Fruit fly (Drosophila melanogaster) ovary, adult (tissue): Measurements from ENCODE around the gene Gk2.

Experiments used
- CG17801 ChIP-seq: fragments of 200-800 bp; optimal IDR thresholded peaks from 2 replicates; lab custom pipeline; 2019; ENCODE audit warnings: missing biosample characterization, mild to moderate bottlenecking, missing genetic modification characterization, moderate library complexity; ENCODE audit not compliant: partially characterized antibody

The Gk2 gene

DNA sequence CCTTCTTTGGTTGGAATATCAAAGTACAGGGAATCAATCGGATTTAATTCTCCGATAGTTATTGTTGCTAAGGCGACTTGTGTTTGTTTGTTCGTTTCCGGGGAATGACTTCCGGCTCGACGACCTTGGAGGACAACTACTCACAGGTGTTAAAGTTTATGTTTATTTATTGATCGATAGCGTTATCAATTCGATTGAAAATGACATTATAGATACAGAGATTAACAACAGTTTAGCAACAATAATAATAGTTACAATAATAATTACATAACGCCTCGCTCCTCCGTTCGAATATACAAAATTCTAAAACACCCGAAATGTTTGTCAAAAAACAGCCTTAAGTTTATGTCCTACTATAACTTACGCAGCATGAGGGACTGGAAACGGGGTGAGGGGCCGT lies 33.5 kb downstream of the Gk2 start, which contains the start of gene Dhc62B:
Gene Dhc62B (minus strand): TSS at position 101 of the 400 bp plus-strand sequence.
- no peak for TF ChIP-seq CG17801 (GFP tag; lab: Kevin White, UChicago)

DNA sequence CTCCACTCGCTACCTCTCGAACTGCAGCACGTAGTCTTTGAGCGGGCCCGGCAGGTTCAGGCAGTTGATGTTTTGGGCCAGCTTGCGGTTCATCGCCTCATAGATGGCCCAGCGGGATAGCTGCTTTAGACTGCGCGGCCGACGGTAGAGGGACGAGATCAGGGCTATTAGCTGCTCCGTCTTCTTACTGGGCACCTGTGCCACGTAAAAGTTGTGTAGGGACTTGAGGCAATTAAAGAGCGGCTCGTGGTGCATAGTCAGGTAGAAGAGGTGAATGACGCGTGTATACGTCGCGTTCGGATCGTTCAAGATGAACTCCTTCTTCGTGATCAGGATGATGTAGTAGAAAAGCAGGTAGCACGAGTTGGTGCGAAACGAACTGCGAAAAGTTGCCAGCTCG lies 34.4 kb downstream of the Gk2 start:
- no peak for TF ChIP-seq CG17801 (GFP tag; lab: Kevin White, UChicago)

DNA sequence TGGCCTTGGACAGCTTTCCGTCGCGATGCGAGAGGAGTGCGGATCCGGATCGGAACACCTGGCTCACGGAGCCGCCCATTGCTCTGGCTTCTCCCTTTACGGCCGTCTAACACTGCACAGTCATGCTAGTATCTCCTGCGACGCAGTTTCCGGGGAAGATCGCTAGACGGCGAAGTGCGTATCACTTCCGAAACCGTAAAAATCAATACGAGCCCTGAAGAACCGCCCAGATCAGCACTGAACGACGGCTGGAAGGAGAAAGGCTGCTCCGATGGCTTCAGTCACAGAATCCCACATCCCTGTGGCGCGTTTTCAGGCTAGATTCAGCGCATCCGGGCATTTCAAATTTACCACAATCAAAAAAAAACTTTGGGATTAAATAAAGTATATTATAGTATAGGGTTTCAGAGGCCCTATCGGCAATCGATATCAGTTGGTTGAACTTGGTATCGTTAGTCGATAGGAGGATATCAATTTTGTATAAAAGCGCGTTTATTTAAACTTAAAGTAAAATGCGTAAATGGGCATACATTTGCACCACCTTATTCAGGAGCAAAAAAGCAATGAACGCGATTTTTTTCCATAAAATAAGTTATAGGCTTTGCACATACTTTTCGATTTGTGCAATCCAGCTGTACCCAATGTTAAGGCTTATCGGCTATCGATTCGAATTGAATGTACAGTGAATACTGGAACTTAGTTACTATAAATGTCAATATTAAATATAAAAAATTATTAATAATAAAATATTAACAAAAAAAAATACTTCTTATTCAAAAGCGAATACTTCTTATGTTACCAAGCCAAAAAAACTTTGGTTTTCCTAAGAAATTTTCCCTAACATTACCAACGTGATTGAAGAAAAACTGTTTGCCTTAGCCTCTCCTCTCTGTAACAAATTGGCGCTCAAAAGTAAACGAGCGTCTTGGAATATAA lies 36.8 kb downstream of the Gk2 start, which contains the start of the genes CG13933 and PolD2:
Gene CG13933 (minus strand): TSS at position 435 of the 936 bp plus-strand sequence.
Gene PolD2 (plus strand): TSS at position 921 of the 936 bp plus-strand sequence.
- TF ChIP-seq CG17801 (GFP tag; lab: Kevin White, UChicago), result peak; percentile 94

DNA sequence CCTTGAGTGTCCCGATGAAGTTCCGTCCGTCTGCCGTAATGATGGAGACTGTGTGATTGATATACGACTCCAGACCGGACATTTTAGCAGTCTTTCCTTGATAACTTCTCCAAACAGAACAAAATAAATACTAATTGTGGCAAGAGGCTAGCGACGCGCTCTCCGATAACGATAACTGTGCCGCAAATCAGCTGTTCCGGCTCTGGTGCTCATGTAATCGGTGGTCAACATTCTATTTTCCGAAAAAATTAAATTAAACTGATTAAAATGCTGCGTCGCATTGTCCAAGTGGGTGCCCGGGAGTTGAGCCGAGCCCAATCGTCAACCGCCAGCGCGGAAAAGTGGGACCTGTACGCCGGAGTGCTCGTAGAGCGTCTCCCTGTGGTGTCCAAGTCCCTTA lies 39.0 kb downstream of the Gk2 start, which contains the start of the genes CG2021 and mRpL46:
Gene CG2021 (minus strand): TSS at position 163 of the 400 bp plus-strand sequence.
Gene mRpL46 (plus strand): TSS at position 191 of the 400 bp plus-strand sequence.
- TF ChIP-seq CG17801 (GFP tag; lab: Kevin White, UChicago), result no peak

DNA sequence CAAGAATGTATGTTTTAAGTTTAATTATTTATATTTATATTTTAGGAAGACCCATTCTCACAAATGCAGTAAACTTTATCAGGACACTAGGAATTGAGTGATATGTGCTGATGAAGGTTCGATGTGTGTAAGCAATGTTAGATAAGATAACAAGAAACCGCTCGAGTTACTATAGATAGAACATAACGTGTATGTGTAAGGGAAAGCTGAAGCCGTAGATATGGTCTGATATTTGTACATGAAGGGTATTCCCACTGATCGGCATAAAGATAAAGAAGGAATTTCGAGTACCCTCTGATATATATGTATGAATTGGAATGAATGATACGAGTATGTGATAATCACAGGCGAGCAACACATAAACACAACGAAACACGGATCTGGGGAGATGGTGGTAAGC lies 45.9 kb downstream of the Gk2 start:
- no peak for TF ChIP-seq CG17801 (GFP tag; lab: Kevin White, UChicago)

DNA sequence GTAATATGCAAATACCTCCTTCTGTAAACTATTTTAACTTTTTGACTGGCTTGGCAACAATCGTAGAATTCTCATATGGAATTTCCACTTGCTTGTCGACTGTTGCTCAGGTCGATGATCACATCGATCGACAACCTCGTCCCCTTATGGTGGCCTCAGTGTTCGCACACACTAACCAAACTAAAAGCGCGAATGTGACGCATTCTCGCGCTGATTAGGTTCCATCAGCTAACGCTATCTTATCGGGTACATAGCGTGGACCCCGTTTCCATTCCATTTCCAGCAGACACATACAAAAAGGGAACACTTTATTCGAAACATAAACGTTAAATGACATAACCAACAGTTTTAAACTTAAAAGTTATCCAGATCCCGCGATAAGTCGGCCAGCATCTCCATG lies 51.1 kb downstream of the Gk2 start:
- no peak for TF ChIP-seq CG17801 (GFP tag; lab: Kevin White, UChicago)

DNA sequence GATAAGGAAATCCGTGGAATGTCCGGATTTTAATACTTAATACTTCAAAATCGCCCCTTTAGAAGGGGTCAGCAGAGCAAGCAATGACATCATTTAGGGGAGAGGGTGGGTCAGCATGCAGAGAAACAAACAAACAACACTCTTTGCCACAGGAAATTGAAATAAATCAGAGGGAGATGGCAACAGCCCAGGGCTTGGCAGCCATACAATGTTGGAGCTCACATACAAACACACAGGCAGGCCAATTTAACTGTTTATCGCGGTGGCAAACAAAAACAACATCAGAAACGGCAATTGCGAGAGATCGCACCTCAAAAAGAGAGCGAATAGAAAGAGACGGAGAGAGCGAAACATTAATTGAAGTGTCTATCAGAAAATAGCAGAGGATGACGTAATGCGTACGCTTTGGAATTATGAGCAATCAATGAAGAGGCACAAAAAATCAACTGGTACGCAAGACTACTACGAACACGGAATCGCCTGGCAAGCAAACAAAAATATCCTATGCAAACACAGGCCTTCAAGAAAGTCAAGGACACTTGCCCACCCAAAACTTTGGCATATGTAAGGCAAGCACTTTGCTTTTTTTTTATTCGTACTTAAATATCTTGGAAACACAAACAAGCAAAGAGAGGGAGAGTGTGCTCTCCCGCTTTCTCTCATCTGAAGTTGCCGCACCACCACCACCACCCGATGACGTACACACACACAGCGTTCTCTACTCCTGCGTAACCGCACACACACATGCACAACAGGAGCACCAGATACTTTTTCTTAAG lies 56.1 kb downstream of the Gk2 start:
- peak; percentile 3 for TF ChIP-seq CG17801 (GFP tag; lab: Kevin White, UChicago)
